Worm (Caenorhabditis elegans) whole organism, L4/young adult: ENCODE measurements around the gene ccep-97.

Experiments
- W03F9.2 ChIP-seq: fragments of 150-350 bp; optimal IDR thresholded peaks from 2 replicates; lab custom pipeline; 2014; ENCODE audit warnings: missing biosample characterization, missing genetic modification characterization
- dao-5 ChIP-seq: sonication (generic microtip); optimal IDR thresholded peaks from 2 replicates; lab custom pipeline; 2016; ENCODE audit warnings: missing genotype, missing genetic modification characterization, moderate library complexity, missing compliant biosample characterization
- him-1 ChIP-seq: sonication (generic microtip); optimal IDR thresholded peaks from 2 replicates; lab custom pipeline; 2016; ENCODE audit warnings: missing genotype, missing genetic modification reagents, missing genetic modification characterization, missing compliant biosample characterization

ccep-97 gene

DNA sequence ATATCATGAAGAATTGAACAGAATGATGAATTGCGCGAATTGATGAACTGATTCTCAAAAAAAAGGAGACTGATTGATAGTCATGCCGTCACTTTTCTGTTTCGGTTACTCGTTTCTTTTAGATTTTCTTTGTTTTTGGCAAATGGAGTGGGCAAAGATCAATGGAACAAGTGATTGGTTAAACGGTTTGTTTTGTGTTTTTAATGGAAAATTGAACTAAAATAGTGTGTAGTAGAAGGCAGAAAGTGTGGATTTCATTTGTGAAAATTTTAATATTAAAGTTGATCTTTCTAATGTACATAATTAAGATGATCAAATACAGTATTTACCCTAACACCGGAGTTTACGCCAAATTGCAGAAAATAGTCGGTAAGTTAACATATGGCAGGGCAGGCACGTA lies 21.4 kb upstream of the ccep-97 start, which contains the start of gene nas-9:
TSS of gene nas-9 (minus strand) at position 101 of the 400 bp plus-strand sequence.
- TF ChIP-seq him-1 (tag; lab: Kevin White, UChicago) (no peak), dao-5 (tag; lab: Kevin White, UChicago) (no peak), W03F9.2 (tag; lab: Kevin White, UChicago) (no peak)

DNA sequence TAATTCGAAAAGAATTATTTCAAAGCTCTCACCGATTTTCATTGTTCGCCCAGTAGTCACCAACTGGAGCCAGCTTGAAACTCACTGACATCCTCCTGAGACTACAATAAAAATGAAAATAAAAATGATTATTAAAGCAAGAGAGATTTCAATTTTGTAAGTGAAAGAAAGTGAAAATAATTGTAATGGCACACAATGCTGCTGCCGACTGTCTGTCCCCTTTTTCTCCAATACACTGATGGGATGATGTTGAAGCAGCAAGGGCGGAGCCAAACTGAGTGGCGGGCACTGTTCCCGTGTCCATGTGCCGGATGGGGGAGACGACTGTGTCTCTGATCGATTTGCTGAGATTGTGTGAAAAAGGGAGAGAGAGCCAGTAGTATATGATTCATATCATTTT lies 15.8 kb upstream of the ccep-97 start, which contains the start of gene C37H5.14:
TSS of gene C37H5.14 (minus strand) at position 101 of the 400 bp plus-strand sequence.
- TF ChIP-seq him-1 (tag; lab: Kevin White, UChicago) (no peak), W03F9.2 (tag; lab: Kevin White, UChicago) (no peak), dao-5 (tag; lab: Kevin White, UChicago) (no peak)

DNA sequence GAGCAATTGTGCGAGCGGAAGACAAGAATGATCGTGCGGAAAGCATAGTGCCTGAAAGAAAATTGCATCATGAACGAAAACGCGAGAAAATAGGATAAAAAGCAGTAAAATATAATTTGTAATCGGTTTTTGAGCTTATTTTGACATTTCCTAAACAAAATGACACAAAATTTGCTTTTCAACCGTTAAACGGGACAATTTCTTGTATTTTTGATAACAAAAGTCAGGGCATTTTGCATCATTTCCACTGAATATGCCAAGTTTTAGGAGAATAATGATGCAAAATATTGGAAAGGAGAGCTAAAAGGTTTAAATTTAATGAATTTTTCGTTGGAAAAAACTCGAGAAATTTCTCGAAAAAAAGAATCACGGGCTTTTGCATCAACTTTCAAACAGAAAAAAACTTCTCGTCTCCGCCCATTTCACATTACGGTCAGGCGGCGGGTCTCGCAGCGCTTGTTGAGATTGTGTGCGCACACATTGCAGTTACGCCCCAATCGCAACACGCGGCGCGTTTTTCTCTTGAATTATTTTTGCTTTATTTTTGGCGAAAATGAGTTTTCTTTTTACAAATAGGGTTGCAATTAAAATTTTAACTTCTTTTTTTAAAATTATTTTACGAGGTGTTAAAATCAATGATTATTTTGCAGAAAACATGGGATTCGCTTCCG lies 8.4 kb upstream of the ccep-97 start, which contains the start of the genes hsp-6 and C37H5.5:
TSS of gene hsp-6 (minus strand) at position 51 of the 671 bp plus-strand sequence.
TSS of gene C37H5.5 (plus strand) at position 651 of the 671 bp plus-strand sequence.
- TF ChIP-seq W03F9.2 (tag; lab: Kevin White, UChicago) (peak; percentile 93), dao-5 (tag; lab: Kevin White, UChicago) (no peak), him-1 (tag; lab: Kevin White, UChicago) (peak; percentile 14)

DNA sequence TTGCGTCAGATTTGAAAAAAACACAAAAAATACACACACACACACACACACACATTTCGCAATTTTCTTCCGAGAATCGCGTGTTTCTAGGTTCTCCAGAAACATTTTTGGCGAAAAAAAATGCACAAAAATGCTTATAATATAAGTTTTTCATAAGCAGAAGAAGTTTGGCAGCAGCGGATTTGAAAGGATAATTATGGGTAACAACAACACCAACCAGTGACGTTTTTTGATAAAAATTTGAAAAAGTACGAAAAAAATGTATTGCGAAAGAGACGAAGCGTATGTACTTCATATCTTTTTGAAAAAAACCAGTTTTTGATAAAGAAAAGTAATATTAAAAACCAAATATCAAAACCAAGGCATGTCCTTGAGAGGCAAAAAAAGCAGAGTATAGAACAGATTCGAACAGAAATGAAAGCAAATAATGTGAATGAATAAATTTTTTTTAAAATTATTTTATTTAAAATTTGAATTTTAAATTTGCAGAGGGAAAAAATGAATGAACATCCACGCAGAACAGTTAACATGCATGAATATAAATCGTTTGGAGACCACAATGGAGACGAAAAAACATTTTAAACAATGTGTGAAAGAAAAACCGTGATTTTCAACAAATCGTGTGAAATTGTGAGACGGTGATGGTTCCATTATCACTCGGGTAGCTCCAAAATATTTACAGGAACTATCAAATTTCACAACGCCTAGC lies 5.4 kb upstream of the ccep-97 start:
- TF ChIP-seq dao-5 (tag; lab: Kevin White, UChicago) (no peak), W03F9.2 (tag; lab: Kevin White, UChicago) (peak; percentile 11), him-1 (tag; lab: Kevin White, UChicago) (peak; percentile 0)

DNA sequence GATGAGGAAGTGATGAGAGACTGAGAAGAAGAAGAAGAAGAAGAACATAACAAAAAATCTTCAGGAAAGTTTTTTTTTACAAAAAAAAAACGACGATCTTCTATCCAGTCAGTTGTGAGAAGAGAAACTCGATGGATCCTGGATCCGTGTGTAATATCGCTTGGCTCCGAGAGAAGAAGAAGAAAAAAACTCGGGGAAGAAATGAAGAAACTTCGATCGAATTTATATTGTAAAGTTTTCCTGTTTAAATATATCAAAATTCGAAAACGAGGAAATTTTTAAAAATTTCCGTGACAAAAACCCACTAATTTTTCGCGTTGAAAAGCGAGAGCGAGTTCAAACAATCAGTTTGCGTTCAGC lies 4.8 kb upstream of the ccep-97 start, which contains the start of gene adss-1:
TSS of gene adss-1 (minus strand) at position 101 of the 360 bp plus-strand sequence.
- TF ChIP-seq dao-5 (tag; lab: Kevin White, UChicago) = no peak
- TF ChIP-seq him-1 (tag; lab: Kevin White, UChicago) = no peak
- no peak for TF ChIP-seq W03F9.2 (tag; lab: Kevin White, UChicago)

DNA sequence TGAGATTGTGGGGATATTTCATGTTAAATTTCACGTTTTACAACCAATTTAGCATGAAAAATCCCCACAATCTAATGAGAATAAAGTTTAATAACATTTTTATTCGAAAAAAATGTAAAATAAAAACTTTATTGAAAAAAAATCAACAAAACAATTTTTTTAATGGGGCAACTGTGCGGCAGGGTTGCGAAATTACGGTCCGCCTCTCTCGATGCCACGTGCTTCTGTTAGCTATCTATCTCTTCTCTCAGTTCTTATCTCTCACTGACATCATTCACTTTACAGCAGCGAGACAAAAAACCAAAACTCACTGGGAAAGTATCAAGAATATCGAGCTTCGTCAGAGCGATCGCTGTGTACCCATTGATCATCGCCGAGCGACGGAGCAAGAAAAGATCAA lies 2.1 kb upstream of the ccep-97 start:
- TF ChIP-seq him-1 (tag; lab: Kevin White, UChicago) (no peak), W03F9.2 (tag; lab: Kevin White, UChicago) (no peak), dao-5 (tag; lab: Kevin White, UChicago) (no peak)

DNA sequence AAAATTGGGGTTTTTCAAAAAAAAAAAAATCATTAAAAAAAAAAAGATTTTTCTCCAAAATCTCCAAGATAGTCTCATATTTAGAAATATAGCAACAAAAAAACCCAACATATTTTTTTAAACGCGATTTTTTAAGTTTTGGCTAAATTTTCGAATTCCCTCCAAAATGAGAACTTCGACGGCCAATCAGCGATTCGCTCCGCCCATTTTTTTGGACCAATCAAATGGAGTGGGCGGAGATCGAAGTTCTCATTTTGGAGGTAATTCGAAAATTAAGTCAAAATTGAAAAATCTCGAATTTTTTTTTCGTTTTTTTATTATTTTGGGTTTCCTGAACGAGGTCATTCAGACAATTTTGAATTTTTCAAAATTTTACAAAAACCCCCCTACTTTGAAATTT lies 4.6 kb downstream of the ccep-97 start:
- TF ChIP-seq dao-5 (tag; lab: Kevin White, UChicago) (no peak), W03F9.2 (tag; lab: Kevin White, UChicago) (no peak)

DNA sequence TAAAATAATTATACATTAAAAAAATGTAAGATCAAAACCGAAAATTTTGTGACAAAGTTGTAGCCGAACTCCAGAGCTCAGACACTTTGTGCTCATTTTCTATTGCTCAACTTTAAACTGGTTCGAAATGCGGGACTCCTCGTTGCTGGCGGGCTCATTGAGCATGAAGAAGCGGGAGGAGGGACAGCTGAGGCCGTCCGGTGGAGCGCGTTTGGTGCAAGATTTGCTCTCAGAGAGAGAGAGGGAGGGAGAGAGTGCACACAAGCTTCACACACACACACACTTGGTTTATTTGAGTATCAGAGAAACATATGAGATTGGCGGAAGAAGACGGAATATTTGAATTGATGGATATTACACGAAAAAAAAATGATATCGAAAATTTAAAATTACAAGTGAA lies 7.8 kb downstream of the ccep-97 start:
- TF ChIP-seq him-1 (tag; lab: Kevin White, UChicago) = no peak
- TF ChIP-seq dao-5 (tag; lab: Kevin White, UChicago) = no peak
- TF ChIP-seq W03F9.2 (tag; lab: Kevin White, UChicago) = no peak

DNA sequence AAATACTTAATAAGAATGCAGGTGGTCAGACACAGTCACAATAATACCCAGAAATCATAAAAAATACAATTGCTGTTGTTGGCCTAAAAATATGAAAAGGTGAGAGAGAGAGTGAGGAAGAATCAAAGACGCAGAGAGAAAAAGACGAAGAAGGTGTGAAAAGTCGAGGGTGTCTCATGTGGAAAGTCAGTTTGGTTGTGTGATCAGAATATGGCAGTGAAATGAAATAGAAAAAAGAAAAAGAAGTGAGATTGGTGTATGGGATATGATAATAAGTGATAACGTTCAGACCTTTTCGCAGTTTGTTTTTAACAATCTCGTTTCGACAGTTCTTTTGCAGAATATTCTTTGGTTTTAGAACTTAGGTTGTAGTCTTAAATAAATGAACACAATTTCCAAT lies 11.6 kb downstream of the ccep-97 start:
- TF ChIP-seq dao-5 (tag; lab: Kevin White, UChicago) (no peak), W03F9.2 (tag; lab: Kevin White, UChicago) (no peak), him-1 (tag; lab: Kevin White, UChicago) (no peak)

DNA sequence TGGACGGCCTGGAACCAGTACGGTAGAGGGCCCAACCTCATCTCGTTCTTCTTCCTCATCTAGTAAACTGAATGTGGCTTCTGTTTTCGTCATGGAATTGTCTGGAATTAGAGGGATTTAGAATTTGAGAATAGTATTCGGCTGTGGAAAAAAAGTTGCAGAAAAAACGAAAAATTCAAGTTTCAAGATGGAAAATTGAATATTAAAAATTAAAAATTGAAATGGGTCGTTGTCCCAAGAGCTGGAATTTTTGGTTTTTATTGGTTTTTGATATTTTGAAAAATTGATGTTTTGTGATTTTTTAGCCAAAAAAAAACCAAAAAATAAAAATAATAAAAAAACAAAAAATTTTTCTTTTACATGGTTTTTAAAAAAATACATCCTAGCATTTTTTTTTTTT lies 12.6 kb downstream of the ccep-97 start, which contains the start of gene R02F11.3:
TSS of gene R02F11.3 (minus strand) at position 101 of the 400 bp plus-strand sequence.
- TF ChIP-seq dao-5 (tag; lab: Kevin White, UChicago) (no peak), W03F9.2 (tag; lab: Kevin White, UChicago) (no peak), him-1 (tag; lab: Kevin White, UChicago) (no peak)

DNA sequence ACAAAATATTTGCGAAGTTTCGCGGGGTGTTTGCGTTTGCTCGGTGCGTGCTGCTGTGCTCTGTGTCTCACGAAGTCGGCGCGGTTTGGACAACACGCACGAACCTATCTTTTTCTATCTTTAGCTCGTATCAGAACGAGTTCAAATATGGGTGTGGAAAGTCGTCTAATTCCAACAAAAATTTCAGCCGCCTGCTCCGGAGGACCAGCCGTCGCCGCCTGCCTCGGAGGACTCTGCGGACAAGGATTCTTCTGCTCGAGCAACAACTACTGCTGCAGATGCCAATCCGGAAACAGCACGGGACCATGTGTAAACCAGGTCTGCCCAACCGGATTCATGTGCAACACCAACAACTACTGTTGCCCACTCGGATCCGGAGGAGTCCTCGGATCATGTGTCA lies 16.5 kb downstream of the ccep-97 start:
- TF ChIP-seq W03F9.2 (tag; lab: Kevin White, UChicago) (no peak), dao-5 (tag; lab: Kevin White, UChicago) (no peak), him-1 (tag; lab: Kevin White, UChicago) (no peak)

DNA sequence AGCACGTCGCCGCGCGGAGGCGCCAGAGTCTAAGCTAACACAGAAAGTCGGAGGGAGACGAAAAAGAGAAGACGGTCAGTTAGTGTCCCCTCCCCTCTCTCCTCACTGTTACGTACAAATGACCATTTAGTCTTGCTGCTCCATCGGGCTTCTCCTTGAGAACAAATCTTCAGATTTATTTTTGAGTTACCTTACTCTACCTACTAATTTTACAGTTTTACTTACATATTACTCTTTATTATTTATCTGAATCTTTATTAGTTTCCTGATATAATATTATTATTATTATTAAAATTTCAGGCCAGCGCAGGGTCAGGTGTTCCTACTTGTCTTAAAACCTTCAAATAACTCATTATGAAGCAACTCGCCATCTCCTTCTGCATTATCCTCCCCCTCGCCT lies 17.7 kb downstream of the ccep-97 start, which contains the start of gene R02F11.1:
TSS of gene R02F11.1 (plus strand) at position 301 of the 400 bp plus-strand sequence.
- TF ChIP-seq dao-5 (tag; lab: Kevin White, UChicago) = no peak
- no peak for TF ChIP-seq W03F9.2 (tag; lab: Kevin White, UChicago)
- no peak for TF ChIP-seq him-1 (tag; lab: Kevin White, UChicago)

DNA sequence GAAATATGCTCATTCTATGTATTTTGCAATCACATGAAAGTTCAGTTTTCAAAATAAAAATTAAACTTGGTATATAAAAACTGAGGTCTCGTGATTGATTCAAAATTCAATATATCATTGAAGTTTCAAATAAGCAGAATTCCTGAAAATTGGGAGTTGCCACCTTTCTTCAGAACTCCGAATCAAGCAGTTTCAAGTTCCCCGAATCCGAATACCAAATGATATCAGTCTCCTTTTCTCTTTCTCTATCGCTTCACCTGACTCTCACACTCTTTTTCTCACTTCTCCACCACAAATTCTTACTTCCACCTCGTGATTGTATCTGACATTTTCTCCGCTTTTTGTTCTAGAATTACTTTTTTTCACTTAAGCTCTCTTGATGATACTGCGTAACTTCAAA lies 24.2 kb downstream of the ccep-97 start, which contains the start of gene R02F11.2:
TSS of gene R02F11.2 (plus strand) at position 292 of the 400 bp plus-strand sequence.
- TF ChIP-seq him-1 (tag; lab: Kevin White, UChicago) (no peak), dao-5 (tag; lab: Kevin White, UChicago) (no peak), W03F9.2 (tag; lab: Kevin White, UChicago) (no peak)
